Worm (Caenorhabditis elegans): ENCODE measurements around the gene cdh-7.

The cdh-7 gene

ce11 chrII:14808686-14809085 lies 34.3 kb upstream of the cdh-7 start, which contains the start of gene W01D2.6:
W01D2.6 (plus strand) TSS chrII:14808986.
- TF ChIP-seq gei-17 (GFP tag; optimal IDR thresholded peaks at IDR 0.05), result no peak
- TF ChIP-seq fkh-3 (tag; optimal IDR thresholded peaks at IDR 0.05), result no peak
- TF ChIP-seq hlh-26 (GFP tag; conservative IDR thresholded peaks at IDR 0.05), result no peak
- no peak for TF ChIP-seq cebp-2 (GFP tag; IDR thresholded peaks at IDR 0.05)
- TF ChIP-seq lir-1 (GFP tag; conservative IDR thresholded peaks at IDR 0.05), result no peak
- no peak for TF ChIP-seq F57C9.4 (tag; optimal IDR thresholded peaks at IDR 0.05)
- no peak for TF ChIP-seq madf-3 (GFP tag; IDR thresholded peaks at IDR 0.05)
- no peak for TF ChIP-seq pha-4 (tag; optimal IDR thresholded peaks at IDR 0.05)
- no peak for TF ChIP-seq tbp1 (GFP tag; optimal IDR thresholded peaks at IDR 0.05)
- TF ChIP-seq F55B11.4 (tag; optimal IDR thresholded peaks at IDR 0.05; ENCODE audit: borderline replicate concordance, insufficient read depth), result no peak
- TF ChIP-seq lag-1 (GFP tag; IDR thresholded peaks at IDR 0.05), result no peak
- no peak for TF ChIP-seq F33H1.4 (GFP tag; IDR thresholded peaks at IDR 0.05)
- no peak for TF ChIP-seq nhr-90 (tag; optimal IDR thresholded peaks at IDR 0.05)
- no peak for TF ChIP-seq athp-1 (tag; optimal IDR thresholded peaks at IDR 0.05)
- no peak for TF ChIP-seq Y67H2A.10 (GFP tag; conservative IDR thresholded peaks at IDR 0.05)
- TF ChIP-seq nhr-179 (tag; optimal IDR thresholded peaks at IDR 0.05), result no peak

- TF ChIP-seq snpc-4 (GFP tag; optimal IDR thresholded peaks at IDR 0.05), result no peak
- TF ChIP-seq snpc-4 (tag; optimal IDR thresholded peaks at IDR 0.05), result peak in 1 of 4 experiments; percentile 17
- no peak for TF ChIP-seq nhr-80 (tag; optimal IDR thresholded peaks at IDR 0.05)
- no peak for TF ChIP-seq ztf-28 (GFP tag; IDR thresholded peaks at IDR 0.05)
- no peak for TF ChIP-seq athp-1 (tag; optimal IDR thresholded peaks at IDR 0.05)
- TF ChIP-seq cebp-1 (GFP tag; IDR thresholded peaks at IDR 0.05), result no peak
- TF ChIP-seq cebp-1 (tag; optimal IDR thresholded peaks at IDR 0.05), result peak; percentile 18
- TF ChIP-seq B0336.3 (GFP tag; IDR thresholded peaks at IDR 0.05), result no peak
Measured at ce11 chrII:14810609-14811008, 32.4 kb upstream of the cdh-7 start.

ce11 chrII:14811472-14811871 lies 31.6 kb upstream of the cdh-7 start:
- TF ChIP-seq zfh-2 (GFP tag; conservative IDR thresholded peaks at IDR 0.05), result 0 out of 2 replicates have a peak, but pooled peaks have one; percentile 21
- TF ChIP-seq lag-1 (GFP tag; IDR thresholded peaks at IDR 0.05), result no peak
- peak; percentile 38 for TF ChIP-seq unc-62 (GFP tag; optimal IDR thresholded peaks at IDR 0.05)
- peak; percentile 80; the same call in 1 of the 2 replicates for TF ChIP-seq hmg-1.2 (GFP tag; IDR thresholded peaks at IDR 0.05)
- TF ChIP-seq athp-1 (tag; optimal IDR thresholded peaks at IDR 0.05), result no peak
- no peak for TF ChIP-seq Y53F4B.3 (GFP tag; IDR thresholded peaks at IDR 0.05)
- peak; percentile 53 for TF ChIP-seq nhr-80 (tag; optimal IDR thresholded peaks at IDR 0.05)
- TF ChIP-seq cebp-1 (GFP tag; IDR thresholded peaks at IDR 0.05), result 0 out of 2 replicates have a peak, but pooled peaks have one; percentile 12
- TF ChIP-seq cebp-1 (tag; optimal IDR thresholded peaks at IDR 0.05), result peak; percentile 45

ce11 chrII:14812231-14812630 lies 30.8 kb upstream of the cdh-7 start, which contains the start of gene osta-3:
osta-3 (plus strand) TSS chrII:14812531.
- TF ChIP-seq madf-3 (GFP tag; IDR thresholded peaks at IDR 0.05), result no peak
- TF ChIP-seq madf-6 (GFP tag; IDR thresholded peaks at IDR 0.05), result peak; percentile 54; the same call in 1 of the 2 replicates
- peak; percentile 13 for TF ChIP-seq efl-1 (GFP tag; optimal IDR thresholded peaks at IDR 0.05)

ce11 chrII:14812661-14813060 lies 30.4 kb upstream of the cdh-7 start:
- no peak for TF ChIP-seq K12H6.12 (tag; optimal IDR thresholded peaks at IDR 0.05)
- TF ChIP-seq ceh-79 (tag; optimal IDR thresholded peaks at IDR 0.05), result no peak
- TF ChIP-seq nhr-80 (tag; optimal IDR thresholded peaks at IDR 0.05), result peak; percentile 84
- no peak for TF ChIP-seq madf-8 (GFP tag; conservative IDR thresholded peaks at IDR 0.05)
- no peak for TF ChIP-seq fkh-3 (tag; optimal IDR thresholded peaks at IDR 0.05)
- no peak for TF ChIP-seq mcd-1 (GFP tag; IDR thresholded peaks at IDR 0.05)
- TF ChIP-seq F55B11.4 (tag; optimal IDR thresholded peaks at IDR 0.05; ENCODE audit: borderline replicate concordance, insufficient read depth), result no peak
- no peak for TF ChIP-seq ZK185.1 (tag; optimal IDR thresholded peaks at IDR 0.05; ENCODE audit: poor library complexity, severe bottlenecking)
- no peak for TF ChIP-seq Y67H2A.10 (GFP tag; conservative IDR thresholded peaks at IDR 0.05)
- no peak for TF ChIP-seq lin-54 (GFP tag; optimal IDR thresholded peaks at IDR 0.05)
- TF ChIP-seq tbx-9 (tag; optimal IDR thresholded peaks at IDR 0.05; ENCODE audit: borderline replicate concordance), result no peak
- no peak for TF ChIP-seq repo-1 (tag; optimal IDR thresholded peaks at IDR 0.05)
- no peak for TF ChIP-seq tlf-1 (GFP tag; optimal IDR thresholded peaks at IDR 0.05)
- no peak for TF ChIP-seq nhr-90 (tag; optimal IDR thresholded peaks at IDR 0.05)
- no peak for TF ChIP-seq zfh-2 (GFP tag; conservative IDR thresholded peaks at IDR 0.05)
- no peak for TF ChIP-seq bed-1 (GFP tag; IDR thresholded peaks at IDR 0.05)
- no peak for TF ChIP-seq pha-4 (tag; optimal IDR thresholded peaks at IDR 0.05)
- TF ChIP-seq unc-62 (GFP tag; optimal IDR thresholded peaks at IDR 0.05), result peak; percentile 24
- no peak for TF ChIP-seq unc-130 (GFP tag; optimal IDR thresholded peaks at IDR 0.05)
- no peak for TF ChIP-seq sea-2 (GFP tag; IDR thresholded peaks at IDR 0.05)
- no peak for TF ChIP-seq hmg-20 (GFP tag; IDR thresholded peaks at IDR 0.05)
